Worm (Caenorhabditis elegans) whole organism, L2 larva: ENCODE results near the gene clec-1.

Experiments used
- C34F6.9 ChIP-seq: fragments of 150-350 bp; optimal IDR thresholded peaks from 2 replicates; lab custom pipeline; 2014; ENCODE audit warnings: missing biosample characterization, missing genetic modification characterization
- F13H6.1 ChIP-seq: sonication (generic microtip); optimal IDR thresholded peaks from 2 replicates; lab custom pipeline; 2016; ENCODE audit warnings: missing genetic modification characterization, missing compliant biosample characterization
- aly-2 ChIP-seq: fragments of 150-350 bp; optimal IDR thresholded peaks from 2 replicates; lab custom pipeline; 2014; ENCODE audit warnings: missing biosample characterization, missing genetic modification characterization
- blmp-1 ChIP-seq: sonication (generic microtip); optimal IDR thresholded peaks from 2 replicates; lab custom pipeline; 2017; ENCODE audit warnings: missing genetic modification characterization, mild to moderate bottlenecking, missing compliant biosample characterization, antibody characterized with exemption, moderate library complexity; ENCODE audit not compliant: insufficient read depth
- crh-2 ChIP-seq: sonication (generic microtip); optimal IDR thresholded peaks from 2 replicates; lab custom pipeline; 2017; ENCODE audit warnings: missing biosample characterization, missing genetic modification characterization
- elt-1 ChIP-seq: fragments of 150-350 bp; optimal IDR thresholded peaks from 2 replicates; lab custom pipeline; 2014; ENCODE audit warnings: missing biosample characterization, missing genetic modification characterization
- fos-1 ChIP-seq: fragments of 150-350 bp; optimal IDR thresholded peaks from 2 replicates; lab custom pipeline; 2014; ENCODE audit warnings: missing biosample characterization, missing genetic modification characterization
- gmeb-1 ChIP-seq: fragments of 150-350 bp; optimal IDR thresholded peaks from 2 replicates; lab custom pipeline; 2014; ENCODE audit warnings: missing biosample characterization, missing genetic modification characterization
- lin-11 ChIP-seq: fragments of 150-350 bp; sonication (generic microtip); optimal IDR thresholded peaks from 2 replicates; lab custom pipeline; 2014; ENCODE audit warnings: missing biosample characterization, missing genetic modification characterization, inconsistent platforms, mixed read lengths
- lin-39 ChIP-seq: fragments of 150-350 bp; optimal IDR thresholded peaks from 2 replicates; lab custom pipeline; 2014; ENCODE audit warnings: missing biosample characterization, missing genetic modification reagents, missing genetic modification characterization
- lsy-2 ChIP-seq, 2 experiments: fragments of 150-350 bp in 1 of 2; sonication (generic microtip) in 1 of 2; optimal IDR thresholded peaks; 2 replicates each; lab custom pipeline; 2014 to 2017; ENCODE audit warnings: missing biosample characterization in 2 of 2, missing genetic modification characterization in 2 of 2
- mab-5 ChIP-seq: fragments of 150-350 bp; optimal IDR thresholded peaks from 2 replicates; lab custom pipeline; 2014; ENCODE audit warnings: missing biosample characterization, missing genetic modification characterization
- mbf-1 ChIP-seq: sonication (generic microtip); optimal IDR thresholded peaks from 2 replicates; lab custom pipeline; 2017; ENCODE audit warnings: missing biosample characterization, missing genetic modification characterization
- mdl-1 ChIP-seq, 2 experiments: fragments of 150-350 bp in 1 of 2; sonication (generic microtip) in 1 of 2; optimal IDR thresholded peaks; 2 replicates each; lab custom pipeline; 2017; ENCODE audit warnings: missing biosample characterization in 2 of 2, missing genetic modification characterization in 2 of 2
- nhr-12 ChIP-seq: fragments of 150-350 bp; optimal IDR thresholded peaks from 2 replicates; lab custom pipeline; 2014; ENCODE audit warnings: missing biosample characterization, missing genetic modification characterization
- nhr-129 ChIP-seq: fragments of 150-350 bp; optimal IDR thresholded peaks from 2 replicates; lab custom pipeline; 2014; ENCODE audit warnings: missing biosample characterization, missing genetic modification characterization
- nhr-23 ChIP-seq: fragments of 150-350 bp; optimal IDR thresholded peaks from 2 replicates; lab custom pipeline; 2014; ENCODE audit warnings: missing biosample characterization, missing genetic modification reagents, missing genetic modification characterization
- nhr-237 ChIP-seq: fragments of 150-350 bp; optimal IDR thresholded peaks from 2 replicates; lab custom pipeline; 2014; ENCODE audit warnings: missing biosample characterization, missing genetic modification characterization
- nhr-25 ChIP-seq: fragments of 150-350 bp; sonication (generic microtip); optimal IDR thresholded peaks from 3 replicates; lab custom pipeline; 2014; ENCODE audit warnings: missing biosample characterization, missing genetic modification characterization
- nhr-77 ChIP-seq: fragments of 150-350 bp; optimal IDR thresholded peaks from 2 replicates; lab custom pipeline; 2014; ENCODE audit warnings: missing biosample characterization, missing genetic modification characterization
- sem-4 ChIP-seq: fragments of 150-350 bp; optimal IDR thresholded peaks from 2 replicates; lab custom pipeline; 2014; ENCODE audit warnings: missing biosample characterization, missing genetic modification reagents, missing genetic modification characterization
- skn-1 ChIP-seq: sonication (generic microtip); optimal IDR thresholded peaks from 2 replicates; lab custom pipeline; 2017; ENCODE audit warnings: missing biosample characterization, missing genetic modification characterization
- sma-3 ChIP-seq: sonication (generic microtip); optimal IDR thresholded peaks from 2 replicates; lab custom pipeline; 2016; ENCODE audit warnings: missing genetic modification reagents, missing genetic modification characterization, missing compliant biosample characterization
- sma-9 ChIP-seq, 2 experiments: fragments of 150-350 bp in 1 of 2; sonication (generic microtip) in 1 of 2; optimal IDR thresholded peaks; 2 replicates each; lab custom pipeline; 2014 to 2016; ENCODE audit warnings: missing genetic modification characterization in 2 of 2, mild to moderate bottlenecking in 1 of 2, missing biosample characterization in 1 of 2, missing compliant biosample characterization in 1 of 2, missing genetic modification reagents in 1 of 2, moderate library complexity in 1 of 2
- snpc-4 ChIP-seq: fragments of 150-350 bp; optimal IDR thresholded peaks from 2 replicates; lab custom pipeline; 2014; ENCODE audit warnings: missing biosample characterization, missing genetic modification characterization
- unc-39 ChIP-seq: fragments of 150-350 bp; optimal IDR thresholded peaks from 2 replicates; lab custom pipeline; 2014; ENCODE audit warnings: missing biosample characterization, missing genetic modification characterization
- unc-55 ChIP-seq: fragments of 150-350 bp; sonication (generic microtip); optimal IDR thresholded peaks from 3 replicates; lab custom pipeline; 2014; ENCODE audit warnings: missing biosample characterization, missing genetic modification reagents, missing genetic modification characterization

clec-1 gene

ce11 chrV:5701106-5701505 lies 1.2 kb downstream of the clec-1 start (continued):
- TF ChIP-seq nhr-77 (tag; lab: Kevin White, UChicago) (no peak), lin-11 (tag; lab: Kevin White, UChicago) (no peak), lin-39 (tag; lab: Kevin White, UChicago) (no peak), mab-5 (tag; lab: Kevin White, UChicago) (no peak)

- TF ChIP-seq sma-9 (GFP tag; optimal IDR thresholded peaks at IDR 0.05; lab: Kevin White, UChicago) (peak; percentile 5), sma-9 (tag; optimal IDR thresholded peaks at IDR 0.05; lab: Kevin White, UChicago) (no peak), nhr-77 (tag; lab: Kevin White, UChicago) (no peak)
- TF ChIP-seq, all 48 proteins: peak for 1
These were observed 4.5 kb downstream of the clec-1 start for ce11 chrV:5704467-5704866.

ce11 chrV:5705510-5705909 lies 5.6 kb downstream of the clec-1 start, which contains the start of gene peli-1:
Gene peli-1, plus strand, starts transcription at chrV:5705810.
- TF ChIP-seq nhr-129: no peak
- TF ChIP-seq, all 48 proteins: peak for 0

ce11 chrV:5708331-5708730 lies 8.4 kb downstream of the clec-1 start:
- TF ChIP-seq nhr-77 (tag; lab: Kevin White, UChicago): no peak
- no peak for TF ChIP-seq nhr-23 (tag; lab: Kevin White, UChicago)
- TF ChIP-seq snpc-4 (tag; lab: Kevin White, UChicago): no peak
- TF ChIP-seq unc-39 (tag; lab: Kevin White, UChicago): no peak

ce11 chrV:5712189-5712588 lies 12.2 kb downstream of the clec-1 start:
- TF ChIP-seq lsy-2 (tag; optimal IDR thresholded peaks at IDR 0.05; lab: Kevin White, UChicago) (peak in 1 of 2 experiments; percentile 9), nhr-237 (tag; lab: Kevin White, UChicago) (no peak), C34F6.9 (tag; lab: Kevin White, UChicago) (peak; percentile 17), blmp-1 (no peak)

ce11 chrV:5712652-5713051 lies 12.7 kb downstream of the clec-1 start, which contains the start of gene gcst-1:
Gene gcst-1, plus strand, starts transcription at chrV:5712928.
- TF ChIP-seq mbf-1: no peak
- no peak for TF ChIP-seq sem-4 (tag; lab: Kevin White, UChicago)
- no peak for TF ChIP-seq lin-39 (tag; lab: Kevin White, UChicago)
- no peak for TF ChIP-seq lsy-2 (tag; optimal IDR thresholded peaks at IDR 0.05; lab: Kevin White, UChicago)
- no peak for TF ChIP-seq F13H6.1
- peak; percentile 18 for TF ChIP-seq crh-2 (tag; lab: Kevin White, UChicago)
- TF ChIP-seq sma-9 (GFP tag; optimal IDR thresholded peaks at IDR 0.05; lab: Kevin White, UChicago): peak; percentile 50
- no peak for TF ChIP-seq sma-9 (tag; optimal IDR thresholded peaks at IDR 0.05; lab: Kevin White, UChicago)
- no peak for TF ChIP-seq nhr-129
- TF ChIP-seq mdl-1 (tag; optimal IDR thresholded peaks at IDR 0.05; lab: Kevin White, UChicago): peak in 1 of 2 experiments; percentile 12
- no peak for TF ChIP-seq nhr-25 (tag; lab: Kevin White, UChicago)
- TF ChIP-seq fos-1 (tag; lab: Kevin White, UChicago): peak; percentile 78
- TF ChIP-seq nhr-12 (tag; lab: Kevin White, UChicago): no peak
- no peak for TF ChIP-seq unc-39 (tag; lab: Kevin White, UChicago)
- no peak for TF ChIP-seq elt-1 (tag; lab: Kevin White, UChicago)

ce11 chrV:5713510-5713909 lies 13.6 kb downstream of the clec-1 start:
- TF ChIP-seq sma-3 (no peak), nhr-25 (tag; lab: Kevin White, UChicago) (no peak), skn-1 (tag; lab: Kevin White, UChicago) (no peak)

- no peak for TF ChIP-seq lin-11 (tag; lab: Kevin White, UChicago)
- no peak for TF ChIP-seq gmeb-1
- TF ChIP-seq C34F6.9 (tag; lab: Kevin White, UChicago): no peak
- no peak for TF ChIP-seq unc-55 (GFP tag; lab: Kevin White, UChicago)
- TF ChIP-seq lin-39 (tag; lab: Kevin White, UChicago): no peak
- TF ChIP-seq snpc-4 (tag; lab: Kevin White, UChicago): no peak
- no peak for TF ChIP-seq aly-2
- TF ChIP-seq, all 48 proteins: peak for 0
These were observed 16.6 kb downstream of the clec-1 start, which contains the start of gene K09H11.9 for ce11 chrV:5716508-5716907. Gene K09H11.9, minus strand, starts transcription at chrV:5716608.
